Worm (Caenorhabditis elegans) whole organism, young adult: ENCODE data around the gene dpy-23.

ENCODE experiments used
- B0035.1 ChIP-seq: sonication (generic microtip); optimal IDR thresholded peaks from 2 replicates; lab custom pipeline; 2016; ENCODE audit warnings: missing genetic modification characterization, mild to moderate bottlenecking, missing compliant biosample characterization, missing genotype, missing genetic modification reagents
- B0261.1 ChIP-seq: sonication (generic microtip); optimal IDR thresholded peaks from 2 replicates; lab custom pipeline; 2016; ENCODE audit warnings: mild to moderate bottlenecking, missing genetic modification characterization, moderate library complexity, missing compliant biosample characterization
- B0336.3 ChIP-seq: fragments of 200-800 bp; sonication (Bioruptor generic); IDR thresholded peaks from 2 replicates; pipeline ENCODE4 v1.3.6; 2022; ENCODE audit warnings: missing genetic modification characterization, missing compliant biosample characterization
- C06A6.2 ChIP-seq: fragments of 200-800 bp; sonication (Bioruptor generic); conservative IDR thresholded peaks from 2 replicates; pipeline ENCODE4 v1.3.6; 2022; ENCODE audit warnings: missing genetic modification characterization, missing compliant biosample characterization
- D2030.7 ChIP-seq: fragments of 200-800 bp; sonication (Bioruptor generic); IDR thresholded peaks from 2 replicates; pipeline ENCODE4 v1.3.6; 2022; ENCODE audit warnings: missing genetic modification reagents, missing genetic modification characterization, missing compliant biosample characterization
- F37B4.10 ChIP-seq: fragments of 200-800 bp; sonication (Bioruptor generic); IDR thresholded peaks from 2 replicates; pipeline ENCODE4 v1.3.6; 2022; ENCODE audit warnings: missing genetic modification characterization, missing compliant biosample characterization
- F49E8.2 ChIP-seq: sonication (generic microtip); optimal IDR thresholded peaks from 3 replicates; lab custom pipeline; 2017; ENCODE audit warnings: missing genetic modification characterization, mild to moderate bottlenecking, missing compliant biosample characterization, antibody characterized with exemption, moderate library complexity; ENCODE audit not compliant: insufficient read depth
- F55B11.4 ChIP-seq: sonication (generic microtip); optimal IDR thresholded peaks from 2 replicates; lab custom pipeline; 2016; ENCODE audit warnings: missing compliant biosample characterization, missing genetic modification characterization, borderline replicate concordance; ENCODE audit not compliant: insufficient read depth
- K11D2.4 ChIP-seq: fragments of 200-800 bp; sonication (Bioruptor generic); IDR thresholded peaks from 2 replicates; pipeline ENCODE4 v1.3.6; 2022; ENCODE audit warnings: missing genetic modification reagents, missing genetic modification characterization, missing compliant biosample characterization
- T07F8.4 ChIP-seq: sonication (generic microtip); optimal IDR thresholded peaks from 2 replicates; lab custom pipeline; 2016; ENCODE audit warnings: mild to moderate bottlenecking, missing genetic modification characterization, moderate library complexity, missing compliant biosample characterization
- Y53F4B.3 ChIP-seq: fragments of 200-800 bp; sonication (Bioruptor generic); IDR thresholded peaks from 2 replicates; pipeline ENCODE4 v1.3.6; 2022; ENCODE audit warnings: missing genetic modification reagents, missing genetic modification characterization, missing compliant biosample characterization
- Y53G8AR.9 ChIP-seq: fragments of 200-800 bp; sonication (Bioruptor generic); conservative IDR thresholded peaks from 2 replicates; pipeline ENCODE4 v1.3.6; 2022; ENCODE audit warnings: missing genetic modification reagents, missing genetic modification characterization, missing compliant biosample characterization
- aptf-2 ChIP-seq: fragments of 200-800 bp; sonication (Bioruptor generic); conservative IDR thresholded peaks from 2 replicates; pipeline ENCODE4 v1.3.6; 2022; ENCODE audit warnings: missing genetic modification reagents, missing genetic modification characterization, missing compliant biosample characterization
- attf-6 ChIP-seq: fragments of 200-800 bp; sonication (Bioruptor generic); IDR thresholded peaks from 2 replicates; pipeline ENCODE4 v1.3.6; 2022; ENCODE audit warnings: missing genetic modification reagents, missing genetic modification characterization, missing compliant biosample characterization
- ccch-3 ChIP-seq: fragments of 200-800 bp; sonication (Bioruptor generic); optimal IDR thresholded peaks from 2 replicates; lab custom pipeline; 2018; ENCODE audit warnings: mild to moderate bottlenecking, missing genetic modification characterization, missing compliant biosample characterization
- cebp-1 ChIP-seq, 2 experiments: fragments of 200-800 bp in 1 of 2; sonication (Bioruptor generic) in 1 of 2; sonication (generic microtip) in 1 of 2; IDR thresholded peaks in 1 of 2; optimal IDR thresholded peaks in 1 of 2; 2 replicates each; pipeline versions ENCODE4 v1.3.6 to Lab custom; 2017 to 2022; ENCODE audit warnings: missing compliant biosample characterization in 2 of 2, missing genetic modification characterization in 2 of 2, mild to moderate bottlenecking in 1 of 2, missing genetic modification reagents in 1 of 2, moderate library complexity in 1 of 2
- ceh-100 ChIP-seq: fragments of 200-800 bp; sonication (Bioruptor generic); IDR thresholded peaks from 2 replicates; pipeline ENCODE4 v1.3.6; 2022; ENCODE audit warnings: missing genetic modification reagents, missing genetic modification characterization, missing compliant biosample characterization
- ceh-27 ChIP-seq: fragments of 200-800 bp; sonication (Bioruptor generic); optimal IDR thresholded peaks from 2 replicates; lab custom pipeline; 2018; ENCODE audit warnings: mild to moderate bottlenecking, missing genetic modification characterization, moderate library complexity, missing compliant biosample characterization
- ceh-91 ChIP-seq: fragments of 200-800 bp; sonication (Bioruptor generic); IDR thresholded peaks from 2 replicates; pipeline ENCODE4 v1.3.6; 2022; ENCODE audit warnings: missing genetic modification reagents, missing genetic modification characterization, missing compliant biosample characterization
- die-1 ChIP-seq: sonication (generic microtip); optimal IDR thresholded peaks from 2 replicates; lab custom pipeline; 2016; ENCODE audit warnings: missing genotype, mild to moderate bottlenecking, missing genetic modification characterization, missing compliant biosample characterization
- him-1 ChIP-seq: sonication (generic microtip); optimal IDR thresholded peaks from 2 replicates; lab custom pipeline; 2016; ENCODE audit warnings: missing genotype, missing genetic modification reagents, missing genetic modification characterization, missing compliant biosample characterization
- hlh-12 ChIP-seq: sonication (generic microtip); optimal IDR thresholded peaks from 2 replicates; lab custom pipeline; 2016; ENCODE audit warnings: missing genetic modification characterization, missing compliant biosample characterization
- hlh-26 ChIP-seq: fragments of 200-800 bp; sonication (Bioruptor generic); conservative IDR thresholded peaks from 2 replicates; pipeline ENCODE4 v1.3.6; 2022; ENCODE audit warnings: missing genetic modification reagents, missing genetic modification characterization, missing compliant biosample characterization
- hmg-20 ChIP-seq: fragments of 200-800 bp; sonication (Bioruptor generic); IDR thresholded peaks from 2 replicates; pipeline ENCODE4 v1.3.6; 2022; ENCODE audit warnings: missing genetic modification reagents, missing genetic modification characterization, missing compliant biosample characterization
- lin-54 ChIP-seq: fragments of 200-800 bp; sonication (Bioruptor generic); optimal IDR thresholded peaks from 2 replicates; lab custom pipeline; 2018; ENCODE audit warnings: mild to moderate bottlenecking, missing genetic modification characterization, missing compliant biosample characterization
- lsy-27 ChIP-seq: sonication (generic microtip); optimal IDR thresholded peaks from 2 replicates; lab custom pipeline; 2017; ENCODE audit warnings: missing genetic modification characterization, mild to moderate bottlenecking, missing compliant biosample characterization, antibody characterized with exemption, missing genotype, borderline replicate concordance; ENCODE audit not compliant: insufficient read depth
- madf-10 ChIP-seq: sonication (generic microtip); optimal IDR thresholded peaks from 2 replicates; lab custom pipeline; 2016; ENCODE audit warnings: mild to moderate bottlenecking, missing genetic modification characterization, missing compliant biosample characterization
- madf-8 ChIP-seq: fragments of 200-800 bp; sonication (Bioruptor generic); conservative IDR thresholded peaks from 2 replicates; pipeline ENCODE4 v1.3.6; 2022; ENCODE audit warnings: missing genetic modification reagents, missing genetic modification characterization, missing compliant biosample characterization
- mcd-1 ChIP-seq: fragments of 200-800 bp; sonication (Bioruptor generic); IDR thresholded peaks from 2 replicates; pipeline ENCODE4 v1.3.6; 2022; ENCODE audit warnings: missing genetic modification reagents, missing genetic modification characterization, missing compliant biosample characterization
- mel-28 ChIP-seq: sonication (generic microtip); optimal IDR thresholded peaks from 2 replicates; lab custom pipeline; 2016; ENCODE audit warnings: borderline replicate concordance, mild to moderate bottlenecking, missing genetic modification characterization, missing compliant biosample characterization
- mes-4 ChIP-seq: sonication (generic microtip); optimal IDR thresholded peaks from 2 replicates; lab custom pipeline; 2016; ENCODE audit warnings: missing genotype, missing genetic modification characterization, missing compliant biosample characterization
- mxl-1 ChIP-seq: sonication (generic microtip); optimal IDR thresholded peaks from 2 replicates; lab custom pipeline; 2016; ENCODE audit warnings: missing genetic modification characterization, missing compliant biosample characterization
- nfya-2 ChIP-seq: fragments of 200-800 bp; sonication (Bioruptor generic); IDR thresholded peaks from 2 replicates; pipeline ENCODE4 v1.3.6; 2022; ENCODE audit warnings: missing genetic modification reagents, missing genetic modification characterization, missing compliant biosample characterization
- nhr-120 ChIP-seq: fragments of 200-800 bp; sonication (Bioruptor generic); IDR thresholded peaks from 2 replicates; pipeline ENCODE4 v1.3.6; 2022; ENCODE audit warnings: missing genetic modification characterization, missing compliant biosample characterization
- nhr-80 ChIP-seq: sonication (generic microtip); optimal IDR thresholded peaks from 2 replicates; lab custom pipeline; 2016; ENCODE audit warnings: missing genetic modification characterization, missing compliant biosample characterization
- rcor-1 ChIP-seq: fragments of 200-800 bp; sonication (Bioruptor generic); IDR thresholded peaks from 2 replicates; pipeline ENCODE4 v1.3.6; 2022; ENCODE audit warnings: missing genetic modification reagents, missing genetic modification characterization, missing compliant biosample characterization
- rec-8 ChIP-seq, 2 experiments: sonication (generic microtip); optimal IDR thresholded peaks; 2 replicates each; lab custom pipeline; 2016; ENCODE audit warnings: mild to moderate bottlenecking in 2 of 2, missing genetic modification characterization in 2 of 2, missing genetic modification reagents in 2 of 2, missing genotype in 2 of 2, missing biosample characterization in 1 of 2, missing compliant biosample characterization in 1 of 2, moderate library complexity in 1 of 2
- sea-2 ChIP-seq: fragments of 200-800 bp; sonication (Bioruptor generic); IDR thresholded peaks from 2 replicates; pipeline ENCODE4 v1.3.6; 2022; ENCODE audit warnings: missing genetic modification characterization, missing compliant biosample characterization
- snpc-1.1 ChIP-seq: sonication (generic microtip); optimal IDR thresholded peaks from 2 replicates; lab custom pipeline; 2017; ENCODE audit warnings: missing genetic modification characterization, mild to moderate bottlenecking, missing compliant biosample characterization, antibody characterized with exemption, moderate library complexity, missing genotype, missing genetic modification reagents; ENCODE audit not compliant: insufficient read depth
- snpc-4 ChIP-seq, 5 experiments: fragments of 150-350 bp in 1 of 5; sonication (generic microtip) in 4 of 5; optimal IDR thresholded peaks; 2 replicates each; lab custom pipeline; 2014 to 2018; ENCODE audit warnings: missing genetic modification characterization in 5 of 5, missing biosample characterization in 3 of 5, antibody characterized with exemption in 2 of 5, mild to moderate bottlenecking in 2 of 5, missing compliant biosample characterization in 2 of 5, missing genotype in 2 of 5, moderate library complexity in 2 of 5, missing genetic modification reagents in 1 of 5
- sptf-2 ChIP-seq: fragments of 200-800 bp; sonication (Bioruptor generic); optimal IDR thresholded peaks from 2 replicates; lab custom pipeline; 2018; ENCODE audit warnings: mild to moderate bottlenecking, missing genetic modification characterization, missing compliant biosample characterization
- tlf-1 ChIP-seq: fragments of 200-800 bp; sonication (Bioruptor generic); optimal IDR thresholded peaks from 2 replicates; lab custom pipeline; 2018; ENCODE audit warnings: mild to moderate bottlenecking, missing genetic modification characterization, missing compliant biosample characterization
- zim-3 ChIP-seq: sonication (generic microtip); optimal IDR thresholded peaks from 2 replicates; lab custom pipeline; 2017; ENCODE audit warnings: mild to moderate bottlenecking, missing genetic modification characterization, moderate library complexity, missing compliant biosample characterization
- ztf-22 ChIP-seq: fragments of 200-800 bp; sonication (Bioruptor generic); optimal IDR thresholded peaks from 2 replicates; lab custom pipeline; 2018; ENCODE audit warnings: mild to moderate bottlenecking, missing genetic modification characterization, moderate library complexity, missing compliant biosample characterization
- ztf-28 ChIP-seq: fragments of 200-800 bp; sonication (Bioruptor generic); IDR thresholded peaks from 2 replicates; pipeline ENCODE4 v1.3.6; 2022; ENCODE audit warnings: missing genetic modification reagents, missing genetic modification characterization, missing compliant biosample characterization
- ztf-6 ChIP-seq: fragments of 200-800 bp; sonication (Bioruptor generic); IDR thresholded peaks from 2 replicates; pipeline ENCODE4 v1.3.6; 2022; ENCODE audit warnings: missing genetic modification reagents, missing genetic modification characterization, missing compliant biosample characterization

The dpy-23 gene

DNA sequence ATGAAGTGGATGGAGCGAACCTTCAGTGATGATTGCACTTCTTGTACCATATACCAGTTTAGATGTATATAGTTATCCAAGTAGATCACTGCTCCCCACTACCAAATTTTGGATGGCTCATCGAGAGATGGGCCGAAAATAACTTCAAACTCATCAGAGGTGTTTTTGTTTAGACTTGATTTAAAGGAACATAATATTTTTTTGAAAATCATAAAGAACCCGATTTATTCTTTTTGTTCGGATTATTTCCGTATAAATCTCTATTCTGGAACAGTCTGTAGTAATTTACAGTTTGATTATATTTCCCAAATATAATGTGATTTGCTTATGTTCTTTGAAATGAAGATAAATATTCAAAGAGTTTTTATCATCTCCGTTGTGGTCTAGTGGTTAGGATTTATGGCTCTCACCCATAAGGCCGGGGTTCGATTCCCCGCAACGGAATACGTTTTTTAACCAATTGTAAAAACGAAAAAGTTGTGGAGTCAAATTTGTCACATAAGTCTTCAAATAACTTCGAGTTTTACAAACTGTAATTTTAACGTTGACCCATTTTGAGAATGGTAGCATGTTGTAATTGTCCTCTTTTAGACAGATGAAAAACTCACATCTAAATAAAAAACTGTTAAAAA, 21.2 kb downstream of the dpy-23 start:
- TF ChIP-seq mcd-1 (GFP tag; lab: Robert Waterston, UW): no peak
- peak; percentile 50 for TF ChIP-seq mxl-1 (tag; lab: Kevin White, UChicago)
- TF ChIP-seq D2030.7: peak; percentile 80
- TF ChIP-seq ceh-100 (GFP tag; lab: Robert Waterston, UW): no peak
- no peak for TF ChIP-seq zim-3 (tag; lab: Kevin White, UChicago)
- peak; percentile 68 for TF ChIP-seq B0261.1 (tag; lab: Kevin White, UChicago)
- peak; percentile 60 for TF ChIP-seq snpc-1.1 (tag; lab: Kevin White, UChicago)
- no peak for TF ChIP-seq F49E8.2 (tag; lab: Kevin White, UChicago)
- peak; percentile 24 for TF ChIP-seq madf-10
- TF ChIP-seq nhr-120 (GFP tag; lab: Robert Waterston, UW): no peak
- TF ChIP-seq ztf-6 (GFP tag; lab: Robert Waterston, UW): no peak
- TF ChIP-seq nhr-80: no peak
- TF ChIP-seq lin-54 (GFP tag; lab: Kevin White, UChicago): peak; percentile 15
- no peak for TF ChIP-seq hlh-12 (tag; lab: Kevin White, UChicago)
- TF ChIP-seq ceh-91 (GFP tag; lab: Robert Waterston, UW): no peak
- TF ChIP-seq sptf-2: no peak
- TF ChIP-seq aptf-2 (GFP tag; lab: Robert Waterston, UW): no peak
- no peak for TF ChIP-seq ztf-28 (GFP tag; lab: Robert Waterston, UW)
- no peak for TF ChIP-seq hlh-26
- no peak for TF ChIP-seq madf-8
- no peak for TF ChIP-seq mel-28 (tag; lab: Kevin White, UChicago)
- TF ChIP-seq ceh-27 (GFP tag; lab: Kevin White, UChicago): no peak
- TF ChIP-seq ztf-22 (GFP tag; lab: Kevin White, UChicago): no peak
- TF ChIP-seq B0035.1 (tag; lab: Kevin White, UChicago): no peak
- TF ChIP-seq mes-4 (tag; lab: Kevin White, UChicago): peak; percentile 24
- TF ChIP-seq cebp-1 (GFP tag; IDR thresholded peaks at IDR 0.05; lab: Robert Waterston, UW): no peak
- no peak for TF ChIP-seq cebp-1 (tag; optimal IDR thresholded peaks at IDR 0.05; lab: Kevin White, UChicago)
- no peak for TF ChIP-seq lsy-27 (tag; lab: Kevin White, UChicago)
- TF ChIP-seq C06A6.2 (GFP tag; lab: Robert Waterston, UW): no peak
- TF ChIP-seq Y53F4B.3 (GFP tag; lab: Robert Waterston, UW): no peak
- TF ChIP-seq die-1: peak; percentile 82
- TF ChIP-seq sea-2 (GFP tag; lab: Robert Waterston, UW): no peak
- no peak for TF ChIP-seq attf-6 (GFP tag; lab: Robert Waterston, UW)
- TF ChIP-seq T07F8.4 (tag; lab: Kevin White, UChicago): no peak
- TF ChIP-seq him-1 (tag; lab: Kevin White, UChicago): peak; percentile 70
- 0 out of 2 replicates have a peak, but pooled peaks have one; percentile 16 for TF ChIP-seq rcor-1 (GFP tag; lab: Robert Waterston, UW)
- peak in 1 of 2 experiments; percentile 6 for TF ChIP-seq rec-8 (tag; optimal IDR thresholded peaks at IDR 0.05; lab: Kevin White, UChicago)
- TF ChIP-seq K11D2.4 (GFP tag; lab: Robert Waterston, UW): no peak
- no peak for TF ChIP-seq Y53G8AR.9 (GFP tag; lab: Robert Waterston, UW)
- no peak for TF ChIP-seq tlf-1 (GFP tag; lab: Kevin White, UChicago)
- TF ChIP-seq hmg-20 (GFP tag; lab: Robert Waterston, UW): no peak
- no peak for TF ChIP-seq nfya-2
- no peak for TF ChIP-seq F37B4.10 (GFP tag; lab: Robert Waterston, UW)
- no peak for TF ChIP-seq F55B11.4
- no peak for TF ChIP-seq ccch-3
- no peak for TF ChIP-seq B0336.3 (GFP tag; lab: Robert Waterston, UW)
- peak; percentile 65 for TF ChIP-seq snpc-4 (GFP tag; optimal IDR thresholded peaks at IDR 0.05; lab: Kevin White, UChicago)
- TF ChIP-seq snpc-4 (tag; optimal IDR thresholded peaks at IDR 0.05; lab: Kevin White, UChicago): peak in 3 of 4 experiments; percentile 53 to 83 (median 81)
